Worm (Caenorhabditis elegans) whole organism, young adult: ENCODE data around the gene fbxa-42.

Experiments used
- B0336.3 ChIP-seq: fragments of 200-800 bp; sonication (Bioruptor generic); IDR thresholded peaks from 2 replicates; pipeline ENCODE4 v1.3.6; 2022; ENCODE audit warnings: missing genetic modification characterization, missing compliant biosample characterization
- F39B2.1 ChIP-seq: fragments of 200-800 bp; sonication (Bioruptor generic); IDR thresholded peaks from 2 replicates; pipeline ENCODE4 v1.3.6; 2022; ENCODE audit warnings: missing genetic modification reagents, missing genetic modification characterization, missing compliant biosample characterization
- aptf-3 ChIP-seq: fragments of 200-800 bp; sonication (Bioruptor generic); IDR thresholded peaks from 2 replicates; pipeline ENCODE4 v1.3.6; 2022; ENCODE audit warnings: missing genetic modification characterization, missing compliant biosample characterization
- cebp-1 ChIP-seq, 2 experiments: fragments of 200-800 bp in 1 of 2; sonication (Bioruptor generic) in 1 of 2; sonication (generic microtip) in 1 of 2; IDR thresholded peaks in 1 of 2; optimal IDR thresholded peaks in 1 of 2; 2 replicates each; pipeline versions ENCODE4 v1.3.6 to Lab custom; 2017 to 2022; ENCODE audit warnings: missing compliant biosample characterization in 2 of 2, missing genetic modification characterization in 2 of 2, mild to moderate bottlenecking in 1 of 2, missing genetic modification reagents in 1 of 2, moderate library complexity in 1 of 2
- dox-1 ChIP-seq: fragments of 200-800 bp; sonication (Bioruptor generic); IDR thresholded peaks from 2 replicates; pipeline ENCODE4 v1.3.6; 2022; ENCODE audit warnings: missing genetic modification reagents, missing genetic modification characterization, missing compliant biosample characterization
- nhr-120 ChIP-seq: fragments of 200-800 bp; sonication (Bioruptor generic); IDR thresholded peaks from 2 replicates; pipeline ENCODE4 v1.3.6; 2022; ENCODE audit warnings: missing genetic modification characterization, missing compliant biosample characterization
- pha-4 ChIP-seq: fragments of 150-350 bp; sonication (generic microtip); optimal IDR thresholded peaks from 2 replicates; lab custom pipeline; 2014; ENCODE audit warnings: missing biosample characterization, missing genetic modification reagents, missing genetic modification characterization
- repo-1 ChIP-seq: sonication (generic microtip); optimal IDR thresholded peaks from 2 replicates; lab custom pipeline; 2017; ENCODE audit warnings: mild to moderate bottlenecking, missing genetic modification characterization, missing compliant biosample characterization
- snpc-4 ChIP-seq, 5 experiments: fragments of 150-350 bp in 1 of 5; sonication (generic microtip) in 4 of 5; optimal IDR thresholded peaks; 2 replicates each; lab custom pipeline; 2014 to 2018; ENCODE audit warnings: missing genetic modification characterization in 5 of 5, missing biosample characterization in 3 of 5, antibody characterized with exemption in 2 of 5, mild to moderate bottlenecking in 2 of 5, missing compliant biosample characterization in 2 of 5, missing genotype in 2 of 5, moderate library complexity in 2 of 5, missing genetic modification reagents in 1 of 5
- ztf-28 ChIP-seq: fragments of 200-800 bp; sonication (Bioruptor generic); IDR thresholded peaks from 2 replicates; pipeline ENCODE4 v1.3.6; 2022; ENCODE audit warnings: missing genetic modification reagents, missing genetic modification characterization, missing compliant biosample characterization

DNA sequence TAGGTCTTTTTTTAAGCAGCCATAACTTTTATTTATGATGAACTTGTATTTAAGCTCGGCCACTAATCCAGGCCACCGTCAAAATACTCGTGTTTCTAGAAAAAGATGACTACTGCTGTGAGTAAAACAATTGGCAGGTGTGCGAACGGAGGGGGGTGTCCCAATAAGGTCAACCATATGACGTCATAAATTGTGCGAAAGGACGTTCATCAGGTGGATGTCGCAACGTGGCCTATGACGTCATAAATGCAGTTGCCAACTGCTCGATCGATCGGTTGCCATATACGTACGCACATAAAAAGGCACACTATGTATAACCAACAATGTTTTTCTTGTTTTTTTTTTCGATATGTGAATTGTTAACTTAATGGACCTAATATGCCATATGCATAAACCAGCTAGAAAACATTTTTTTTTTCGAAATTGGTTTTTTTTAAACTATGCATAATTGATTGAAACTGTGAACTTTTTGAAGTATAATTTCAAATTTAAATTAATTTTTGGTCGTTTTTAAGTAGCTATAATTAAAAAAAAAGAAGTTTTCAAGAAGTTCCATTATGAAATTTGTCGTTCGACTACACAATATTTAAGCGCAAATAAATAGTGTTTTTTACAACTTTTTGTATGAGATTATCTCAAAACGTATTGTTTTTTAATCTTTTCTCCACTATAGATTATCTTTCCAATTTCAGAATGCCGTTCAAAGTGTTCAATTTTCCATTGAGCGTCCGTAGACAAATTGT is 26.9 kb downstream of the fbxa-42 start, which contains the start of gene C39B5.2:
- TF ChIP-seq F39B2.1, result no peak
- no peak for TF ChIP-seq B0336.3 (GFP tag; lab: Robert Waterston, UW)
- TF ChIP-seq aptf-3, result no peak
- TF ChIP-seq cebp-1 (GFP tag; IDR thresholded peaks at IDR 0.05; lab: Robert Waterston, UW), result no peak
- no peak for TF ChIP-seq cebp-1 (tag; optimal IDR thresholded peaks at IDR 0.05; lab: Kevin White, UChicago)
- no peak for TF ChIP-seq pha-4 (tag; lab: Kevin White, UChicago)
- TF ChIP-seq dox-1 (GFP tag; lab: Robert Waterston, UW), result no peak
- TF ChIP-seq snpc-4 (GFP tag; optimal IDR thresholded peaks at IDR 0.05; lab: Kevin White, UChicago), result no peak
- no peak for TF ChIP-seq snpc-4 (tag; optimal IDR thresholded peaks at IDR 0.05; lab: Kevin White, UChicago)
- TF ChIP-seq nhr-120, result no peak
- TF ChIP-seq repo-1 (tag; lab: Kevin White, UChicago), result no peak
- no peak for TF ChIP-seq ztf-28 (GFP tag; lab: Robert Waterston, UW)
